Fruit fly (Drosophila melanogaster) ovary, adult (tissue): ENCODE measurements around the gene rt.

Experiments used
- CG17801 ChIP-seq: fragments of 200-800 bp; optimal IDR thresholded peaks from 2 replicates; lab custom pipeline; 2019; ENCODE audit warnings: missing biosample characterization, mild to moderate bottlenecking, missing genetic modification characterization, moderate library complexity; ENCODE audit not compliant: partially characterized antibody

Gene rt

DNA sequence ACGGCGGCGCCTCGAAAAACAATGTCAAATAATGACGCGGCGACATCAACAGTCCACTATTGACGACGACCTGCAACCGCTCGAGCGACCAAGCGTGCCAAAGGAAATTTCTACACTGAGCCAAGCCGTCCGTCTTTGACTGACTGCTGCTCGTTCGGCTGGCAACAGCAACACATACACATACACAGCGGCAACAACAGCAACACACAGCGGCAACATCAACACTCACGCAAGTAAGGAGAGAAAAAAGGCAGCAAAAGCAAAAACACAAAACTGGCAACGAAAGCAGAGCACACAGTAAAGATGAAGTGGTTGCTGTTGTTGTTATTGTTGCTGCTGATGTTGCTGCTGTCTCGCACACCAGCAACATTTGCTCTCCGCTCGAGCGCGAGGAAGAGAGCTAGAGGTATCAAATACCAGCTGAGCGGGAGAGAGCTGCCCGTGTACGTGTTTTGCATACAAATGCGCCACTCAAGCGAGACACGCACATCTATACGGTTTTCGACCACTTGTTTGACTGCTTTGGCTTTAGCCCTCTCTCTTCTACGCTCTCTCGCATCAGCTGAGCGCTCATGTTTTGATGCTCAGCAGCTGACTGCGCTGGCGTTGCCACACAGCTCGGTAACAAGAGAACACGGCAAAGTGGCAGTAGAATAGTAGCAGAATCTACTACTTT, 34.4 kb downstream of the rt start:
- TF ChIP-seq CG17801, result peak; percentile 72

DNA sequence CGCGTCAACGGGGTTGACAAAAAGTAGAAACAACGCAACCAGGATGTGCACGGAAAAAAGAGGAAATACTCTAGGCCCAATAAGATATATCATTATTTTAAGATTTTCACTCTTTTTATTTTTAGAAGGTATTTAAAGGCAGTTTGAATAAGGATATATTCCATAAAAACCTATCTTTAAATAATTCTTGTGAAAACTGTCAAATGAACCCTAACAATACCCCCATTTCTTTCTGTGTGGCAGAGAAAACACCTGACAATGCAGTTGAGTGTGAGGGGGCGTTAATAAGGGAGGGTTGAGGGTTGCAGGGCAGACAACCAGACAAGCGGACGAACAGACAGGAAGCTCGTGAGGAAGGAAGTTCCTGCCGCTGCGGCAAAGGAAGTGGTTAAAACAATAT, 35.6 kb downstream of the rt start:
- no peak for TF ChIP-seq CG17801

DNA sequence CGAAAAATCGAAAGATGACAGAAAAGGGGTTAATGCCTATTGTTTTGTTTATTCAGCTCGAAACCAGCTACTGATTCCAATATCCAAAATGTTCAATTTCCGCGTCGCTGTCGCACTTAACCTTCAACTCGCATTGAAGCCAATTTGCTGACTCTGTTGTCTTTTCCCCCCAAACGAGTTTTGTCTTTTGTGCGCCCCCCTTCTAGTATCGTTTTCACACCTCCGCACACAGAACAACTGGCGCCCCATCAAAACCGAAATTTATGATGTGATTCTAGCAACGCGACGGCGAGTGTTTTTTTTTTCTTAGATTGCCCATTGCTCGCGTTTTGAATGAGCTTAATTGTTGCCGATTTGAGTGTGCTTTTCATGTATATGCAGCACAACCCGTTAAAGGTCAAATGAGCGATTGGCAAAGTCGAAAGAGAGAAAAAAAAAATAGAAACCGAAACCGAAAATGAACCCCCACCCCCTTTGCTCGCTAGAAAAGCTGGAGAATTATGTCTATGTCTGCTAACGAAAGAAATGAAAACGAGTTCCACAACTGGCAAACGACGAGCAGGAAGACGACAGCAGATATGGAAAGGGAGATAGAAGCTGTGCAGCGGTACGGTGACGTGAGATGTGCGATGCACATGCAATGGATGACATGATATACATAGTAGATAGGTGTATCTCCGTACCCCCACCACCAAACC, 37.1 kb downstream of the rt start:
- TF ChIP-seq CG17801, result no peak

- TF ChIP-seq CG17801, result no peak
These were observed 38.1 kb downstream of the rt start for dm6 chr3L:11549432-11549831.

DNA sequence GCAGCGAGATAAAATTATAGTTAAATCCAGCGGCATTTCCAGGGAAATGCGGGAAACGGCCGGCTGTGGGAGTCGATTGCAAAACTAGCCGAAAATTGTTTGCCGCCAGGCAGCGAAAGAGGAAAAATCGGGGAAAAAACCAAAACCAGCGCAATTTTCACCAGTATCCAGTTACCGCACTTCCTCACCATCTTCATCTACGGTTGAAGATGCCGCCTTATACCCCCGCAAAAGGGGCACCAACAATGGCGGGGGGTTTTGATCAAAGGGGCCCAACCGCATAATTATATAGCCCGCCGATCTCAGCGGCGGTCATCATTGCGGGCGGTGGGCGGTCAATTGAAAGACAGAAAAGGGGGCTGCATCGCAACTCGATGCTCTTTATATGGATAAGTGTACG, 39.6 kb downstream of the rt start:
- no peak for TF ChIP-seq CG17801

DNA sequence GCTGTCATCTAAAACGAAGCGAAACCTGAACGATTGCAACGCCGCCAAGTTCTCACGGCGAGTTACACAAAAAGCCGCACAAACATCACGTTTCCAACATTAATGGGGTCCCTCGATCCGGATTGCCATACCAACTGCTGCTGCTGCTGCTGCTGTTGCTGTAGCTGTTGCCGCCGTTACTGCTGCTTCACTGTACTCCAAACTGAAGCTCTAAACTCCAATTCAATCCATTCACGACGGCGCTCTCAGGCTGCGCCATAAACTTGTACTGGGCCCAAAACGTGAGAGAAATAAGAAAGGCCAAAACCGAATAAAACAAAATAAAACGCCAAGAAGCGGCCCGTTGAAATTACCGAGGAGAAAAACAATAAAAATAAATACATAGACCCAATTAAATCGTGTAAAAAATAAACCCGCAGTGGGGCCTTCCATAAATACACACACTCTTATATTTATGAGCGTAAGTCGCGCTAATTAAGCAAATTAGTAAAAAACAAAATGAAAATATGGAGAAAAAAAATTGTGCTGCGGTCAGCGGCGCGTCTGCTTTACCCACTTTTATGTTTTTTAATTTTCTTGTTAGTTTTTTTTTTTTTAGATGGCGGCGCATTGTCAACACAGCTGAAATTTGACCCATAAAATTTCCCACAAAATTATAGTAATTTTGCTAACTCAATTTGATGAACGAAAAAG, 40.1 kb downstream of the rt start:
- peak; percentile 84 for TF ChIP-seq CG17801

DNA sequence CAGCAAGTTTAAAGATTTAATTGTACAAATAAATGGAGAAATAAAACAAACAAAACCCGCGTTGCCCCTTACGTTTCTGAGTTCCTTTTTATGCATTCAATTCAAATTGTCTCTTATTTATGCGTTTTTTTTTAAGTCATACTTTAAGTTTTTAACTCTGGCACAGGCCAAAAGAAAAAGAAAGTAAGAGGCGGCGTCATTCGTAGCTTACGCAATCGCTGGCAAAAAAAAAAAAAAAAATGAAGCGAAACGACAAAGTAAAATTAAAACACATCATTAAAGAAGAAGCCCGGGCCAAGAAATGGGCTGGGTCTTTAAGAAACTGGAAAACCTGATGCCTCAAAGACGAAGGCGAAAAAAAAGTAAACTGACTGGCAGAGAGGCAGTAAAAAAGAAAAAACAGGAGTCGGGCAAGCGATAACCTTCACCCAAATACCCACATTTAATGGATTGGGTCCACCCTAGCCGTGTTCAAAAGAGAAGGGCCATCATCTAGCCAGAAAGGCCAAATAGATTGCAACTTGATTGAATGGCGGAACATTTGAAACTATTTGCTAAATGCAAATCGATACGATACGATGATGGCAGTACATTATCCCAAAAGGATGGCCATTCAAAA, 43.8 kb downstream of the rt start:
- TF ChIP-seq CG17801, result no peak

DNA sequence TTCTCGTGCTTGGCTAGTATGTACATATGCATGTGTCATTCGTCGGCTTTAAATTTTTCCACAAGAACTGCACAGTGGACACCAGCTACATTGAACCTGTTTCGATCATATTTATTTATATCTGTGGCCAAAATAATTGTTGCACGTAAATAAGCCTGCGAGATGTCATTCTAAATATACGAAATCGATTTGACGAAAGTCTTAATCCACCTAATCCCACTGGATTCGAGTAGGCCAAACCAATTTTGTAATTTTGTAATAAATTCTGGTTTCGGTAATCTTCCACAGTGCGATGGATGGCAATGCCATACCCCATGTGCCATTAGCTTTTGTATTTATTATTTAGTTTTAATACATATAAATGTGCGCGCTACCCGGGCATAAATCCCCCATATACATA, 44.6 kb downstream of the rt start:
- TF ChIP-seq CG17801, result no peak

DNA sequence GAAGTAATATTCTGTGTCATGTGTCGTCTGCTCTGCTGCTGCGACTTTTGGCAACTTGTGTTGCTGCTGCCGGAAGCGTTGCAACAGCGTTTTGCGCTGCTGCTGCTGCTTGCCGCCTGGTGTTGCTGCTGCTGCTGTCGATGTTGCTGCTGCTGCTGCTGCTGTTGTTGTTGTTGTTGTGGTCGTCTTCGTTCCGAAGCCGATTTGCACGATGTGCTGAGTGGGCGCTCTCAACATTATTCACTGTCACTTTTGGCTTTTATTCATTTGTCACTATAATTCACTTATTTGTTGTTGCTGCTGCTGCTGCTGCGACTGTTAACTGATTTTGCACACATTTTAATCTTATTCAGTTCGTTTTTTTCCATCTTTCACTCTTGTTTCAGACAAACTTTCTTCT, 45.1 kb downstream of the rt start:
- TF ChIP-seq CG17801, result no peak

- TF ChIP-seq CG17801, result no peak
These were observed 47.3 kb downstream of the rt start for dm6 chr3L:11540330-11540702.

dm6 chr3L:11539511-11540329, 47.9 kb downstream of the rt start:
- no peak for TF ChIP-seq CG17801

dm6 chr3L:11536767-11537419, 50.7 kb downstream of the rt start:
- no peak for TF ChIP-seq CG17801

DNA sequence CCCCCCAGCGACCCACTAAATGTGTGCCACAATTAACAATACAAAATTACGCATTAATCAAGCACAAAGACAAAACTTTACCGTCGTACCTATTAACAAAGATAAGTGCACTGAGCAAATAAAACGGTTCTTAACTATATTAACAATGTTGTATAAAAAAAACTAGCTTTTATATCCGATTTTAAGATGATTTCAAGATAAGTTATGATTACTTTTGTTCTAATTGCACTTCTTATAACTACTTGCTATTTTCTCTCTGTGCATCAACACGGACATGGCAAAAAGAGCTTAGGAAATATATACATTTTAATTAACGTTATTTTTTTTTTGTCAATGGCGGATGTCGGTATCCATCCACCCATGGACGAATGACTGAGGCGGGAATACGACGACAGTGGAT, 51.4 kb downstream of the rt start:
- TF ChIP-seq CG17801, result no peak

- peak; percentile 21 for TF ChIP-seq CG17801
These were observed 53.0 kb downstream of the rt start for dm6 chr3L:11534391-11535246.
